Worm (Caenorhabditis elegans) whole organism, midembryonic: Measurements from ENCODE around the gene F25D1.8.

Experiments used
- klf-2 ChIP-seq: fragments of 200-800 bp; sonication (Bioruptor generic); conservative IDR thresholded peaks from 2 replicates; pipeline ENCODE4 v1.3.6; 2022; ENCODE audit warnings: missing genetic modification reagents, missing genetic modification characterization, missing compliant biosample characterization
- tab-1 ChIP-seq: fragments of 200-800 bp; sonication (Bioruptor generic); IDR thresholded peaks from 2 replicates; pipeline ENCODE4 v1.3.6; 2022; ENCODE audit warnings: missing genetic modification characterization, missing compliant biosample characterization
- ztf-23 ChIP-seq: fragments of 200-800 bp; sonication (Bioruptor generic); IDR thresholded peaks from 2 replicates; pipeline ENCODE4 v1.3.6; 2022; ENCODE audit warnings: missing genetic modification reagents, missing genetic modification characterization, missing compliant biosample characterization
- ztf-29 ChIP-seq: fragments of 200-800 bp; sonication (Bioruptor generic); IDR thresholded peaks from 2 replicates; pipeline ENCODE4 v1.3.6; 2022; ENCODE audit warnings: missing genetic modification reagents, missing genetic modification characterization, missing compliant biosample characterization

- TF ChIP-seq klf-2 (GFP tag; lab: Robert Waterston, UW) (0 out of 2 replicates have a peak, but pooled peaks have one; percentile 27), tab-1 (GFP tag; lab: Robert Waterston, UW) (no peak), ztf-23 (GFP tag; lab: Robert Waterston, UW) (no peak), ztf-29 (GFP tag; lab: Robert Waterston, UW) (no peak)
Measured at ce11 chrV:10525902-10526301, 13.3 kb upstream of the F25D1.8 start, which contains the start of the genes C35A5.8 and hda-11.
